Fruit fly (Drosophila melanogaster) whole organism, embryonic: Measurements from ENCODE around the gene Plzf.

Experiments
- Atf6 ChIP-seq: fragments of 200-800 bp; sonication (Bioruptor generic); IDR thresholded peaks from 2 replicates; pipeline ENCODE4 v1.3.6; 2022; ENCODE audit warnings: missing biosample characterization, missing genetic modification characterization
- CG10366 ChIP-seq: fragments of 200-800 bp; sonication (Bioruptor generic); IDR thresholded peaks from 2 replicates; pipeline ENCODE4 v1.3.6; 2022; ENCODE audit warnings: missing biosample characterization, missing genetic modification characterization
- CG10654 ChIP-seq: fragments of 200-800 bp; sonication (Bioruptor generic); optimal IDR thresholded peaks from 2 replicates; lab custom pipeline; 2016; ENCODE audit warnings: missing biosample characterization, missing genetic modification characterization
- CG11247 ChIP-seq: fragments of 200-800 bp; sonication (Bioruptor generic); IDR thresholded peaks from 2 replicates; pipeline ENCODE4 v1.3.6; 2022; ENCODE audit warnings: missing biosample characterization, missing genetic modification characterization
- CG14710 ChIP-seq: fragments of 200-800 bp; sonication (Bioruptor generic); optimal IDR thresholded peaks from 3 replicates; lab custom pipeline; 2019; ENCODE audit warnings: missing biosample characterization, mild to moderate bottlenecking, missing genetic modification characterization, moderate library complexity
- CG1529 ChIP-seq: fragments of 200-800 bp; sonication (Bioruptor generic); optimal IDR thresholded peaks from 3 replicates; lab custom pipeline; 2018; ENCODE audit warnings: missing biosample characterization, missing genetic modification characterization
- CG17186 ChIP-seq: fragments of 200-800 bp; sonication (Bioruptor generic); optimal IDR thresholded peaks from 3 replicates; lab custom pipeline; 2017; ENCODE audit warnings: missing biosample characterization, missing genetic modification reagents, missing genetic modification characterization
- CG31365 ChIP-seq: fragments of 200-800 bp; sonication (Bioruptor generic); optimal IDR thresholded peaks from 2 replicates; lab custom pipeline; 2018; ENCODE audit warnings: missing biosample characterization, mild to moderate bottlenecking, missing genetic modification characterization
- CG34376 ChIP-seq: fragments of 200-800 bp; sonication (Bioruptor generic); optimal IDR thresholded peaks from 2 replicates; lab custom pipeline; 2018; ENCODE audit warnings: missing biosample characterization, mild to moderate bottlenecking, missing genetic modification characterization
- CG4328 ChIP-seq: fragments of 200-800 bp; sonication (Bioruptor generic); optimal IDR thresholded peaks from 3 replicates; lab custom pipeline; 2017; ENCODE audit warnings: missing biosample characterization, missing genetic modification reagents, missing genetic modification characterization
- CG4404 ChIP-seq: fragments of 200-800 bp; sonication (Bioruptor generic); IDR thresholded peaks from 2 replicates; pipeline ENCODE4 v1.3.6; 2022; ENCODE audit warnings: missing biosample characterization, missing genetic modification characterization
- CG4854 ChIP-seq: fragments of 200-800 bp; sonication (Bioruptor generic); optimal IDR thresholded peaks from 2 replicates; lab custom pipeline; 2016; ENCODE audit warnings: missing biosample characterization, missing genetic modification characterization, inconsistent platforms
- CG5180 ChIP-seq: fragments of 200-800 bp; sonication (Bioruptor generic); optimal IDR thresholded peaks from 3 replicates; lab custom pipeline; 2017; ENCODE audit warnings: missing biosample characterization, missing genetic modification characterization, mild to moderate bottlenecking, moderate library complexity, missing genetic modification reagents
- CG5953 ChIP-seq: fragments of 200-800 bp; sonication (Bioruptor generic); IDR thresholded peaks from 2 replicates; pipeline ENCODE4 v1.3.6; 2022; ENCODE audit warnings: missing biosample characterization, missing genetic modification characterization
- CG9437 ChIP-seq: fragments of 200-800 bp; sonication (Bioruptor generic); optimal IDR thresholded peaks from 2 replicates; lab custom pipeline; 2018; ENCODE audit warnings: missing biosample characterization, mild to moderate bottlenecking, missing genetic modification characterization
- CG9932 ChIP-seq: fragments of 200-800 bp; sonication (Bioruptor generic); IDR thresholded peaks from 2 replicates; pipeline ENCODE4 v1.3.6; 2022; ENCODE audit warnings: missing biosample characterization, missing genetic modification characterization
- Deaf1 ChIP-seq: fragments of 200-800 bp; optimal IDR thresholded peaks from 3 replicates; lab custom pipeline; 2019; ENCODE audit warnings: missing biosample characterization, mild to moderate bottlenecking, missing genetic modification characterization, moderate library complexity
- Doc3 ChIP-seq: fragments of 200-800 bp; sonication (Bioruptor generic); IDR thresholded peaks from 3 replicates; pipeline ENCODE4 v1.3.6; 2022; ENCODE audit warnings: missing biosample characterization, missing genetic modification characterization; ENCODE audit not compliant: partially characterized antibody
- Dref ChIP-seq: fragments of 200-800 bp; sonication (Bioruptor generic); IDR thresholded peaks from 2 replicates; pipeline ENCODE4 v1.3.6; 2022; ENCODE audit warnings: missing biosample characterization, missing genetic modification characterization
- Hr51 ChIP-seq, 2 experiments: fragments of 200-800 bp; sonication (Bioruptor generic); optimal IDR thresholded peaks; 2 replicates in 1 of 2; 3 replicates in 1 of 2; lab custom pipeline; 2016 to 2018; ENCODE audit warnings: missing biosample characterization in 2 of 2, missing genetic modification characterization in 2 of 2, mild to moderate bottlenecking in 1 of 2, moderate library complexity in 1 of 2
- Jarid2 ChIP-seq: fragments of 200-800 bp; sonication (Bioruptor generic); optimal IDR thresholded peaks from 3 replicates; lab custom pipeline; 2017; ENCODE audit warnings: mild to moderate bottlenecking, missing biosample characterization, missing genetic modification reagents, missing genetic modification characterization
- Lhr ChIP-seq: fragments of 200-800 bp; sonication (Bioruptor generic); optimal IDR thresholded peaks from 3 replicates; lab custom pipeline; 2017; ENCODE audit warnings: mild to moderate bottlenecking, missing biosample characterization, missing genetic modification reagents, missing genetic modification characterization
- NC2β ChIP-seq: fragments of 200-800 bp; sonication (Bioruptor generic); optimal IDR thresholded peaks from 2 replicates; lab custom pipeline; 2016; ENCODE audit warnings: missing biosample characterization, missing genetic modification characterization
- Pdp1 ChIP-seq, 2 experiments: fragments of 200-800 bp; sonication (Bioruptor generic); optimal IDR thresholded peaks; 3 replicates each; lab custom pipeline; 2016; ENCODE audit warnings: missing biosample characterization in 2 of 2, missing genetic modification characterization in 2 of 2, mild to moderate bottlenecking in 1 of 2, moderate library complexity in 1 of 2
- Sin3A ChIP-seq: fragments of >200 bp; optimal IDR thresholded peaks from 2 replicates; lab custom pipeline; 2018
- Sry-β ChIP-seq: fragments of 200-800 bp; sonication (Bioruptor generic); optimal IDR thresholded peaks from 2 replicates; lab custom pipeline; 2018; ENCODE audit warnings: missing biosample characterization, mild to moderate bottlenecking, missing genetic modification characterization, moderate library complexity
- YL-1 ChIP-seq: fragments of 200-800 bp; sonication (Bioruptor generic); optimal IDR thresholded peaks from 3 replicates; lab custom pipeline; 2017; ENCODE audit warnings: missing biosample characterization, mild to moderate bottlenecking, missing genetic modification characterization
- abd-A ChIP-seq: fragments of 200-800 bp; sonication (Bioruptor generic); optimal IDR thresholded peaks from 3 replicates; lab custom pipeline; 2019; ENCODE audit warnings: missing biosample characterization, mild to moderate bottlenecking, missing genetic modification characterization, moderate library complexity
- ac ChIP-seq: fragments of 200-800 bp; sonication (Bioruptor generic); optimal IDR thresholded peaks from 3 replicates; lab custom pipeline; 2017; ENCODE audit warnings: missing biosample characterization, mild to moderate bottlenecking, missing genetic modification characterization
- amos ChIP-seq: fragments of 200-800 bp; sonication (Bioruptor generic); IDR thresholded peaks from 2 replicates; pipeline ENCODE4 v1.3.6; 2022; ENCODE audit warnings: missing biosample characterization, missing genetic modification characterization; ENCODE audit not compliant: partially characterized antibody
- ase ChIP-seq: fragments of 200-800 bp; sonication (Bioruptor generic); IDR thresholded peaks from 3 replicates; pipeline ENCODE4 v1.3.6; 2022; ENCODE audit warnings: missing biosample characterization, missing genetic modification characterization
- cg ChIP-seq: fragments of 200-800 bp; sonication (Bioruptor generic); optimal IDR thresholded peaks from 3 replicates; lab custom pipeline; 2019; ENCODE audit warnings: missing biosample characterization, mild to moderate bottlenecking, missing genetic modification characterization, moderate library complexity
- chif ChIP-seq, 2 experiments: fragments of 200-800 bp; sonication (Bioruptor generic); optimal IDR thresholded peaks; 3 replicates each; lab custom pipeline; 2016; ENCODE audit warnings: missing biosample characterization in 2 of 2, missing genetic modification characterization in 2 of 2
- croc ChIP-seq: fragments of 200-800 bp; sonication (Bioruptor generic); conservative IDR thresholded peaks from 3 replicates; pipeline ENCODE4 v1.3.6; 2022; ENCODE audit warnings: missing biosample characterization, missing genetic modification characterization
- da ChIP-seq: fragments of 200-800 bp; sonication (Bioruptor generic); optimal IDR thresholded peaks from 2 replicates; lab custom pipeline; 2016; ENCODE audit warnings: missing biosample characterization, missing genetic modification characterization
- disco-r ChIP-seq: fragments of 200-800 bp; sonication (Bioruptor generic); optimal IDR thresholded peaks from 2 replicates; lab custom pipeline; 2016; ENCODE audit warnings: missing biosample characterization, missing genetic modification characterization
- ewg ChIP-seq: fragments of 200-800 bp; sonication (Bioruptor generic); optimal IDR thresholded peaks from 3 replicates; lab custom pipeline; 2017; ENCODE audit warnings: mild to moderate bottlenecking, missing biosample characterization, missing genetic modification reagents, missing genetic modification characterization
- fd3F ChIP-seq: fragments of 200-800 bp; sonication (Bioruptor generic); optimal IDR thresholded peaks from 2 replicates; lab custom pipeline; 2018; ENCODE audit warnings: missing biosample characterization, mild to moderate bottlenecking, missing genetic modification characterization, moderate library complexity
- ftz-f1 ChIP-seq: fragments of 200-800 bp; sonication (Bioruptor generic); optimal IDR thresholded peaks from 2 replicates; lab custom pipeline; 2016; ENCODE audit warnings: missing biosample characterization, missing genetic modification characterization
- gfzf ChIP-seq: fragments of 200-800 bp; sonication (Bioruptor generic); optimal IDR thresholded peaks from 2 replicates; lab custom pipeline; 2016; ENCODE audit warnings: missing biosample characterization, mild to moderate bottlenecking, missing genetic modification characterization, moderate library complexity
- grn ChIP-seq: fragments of 200-800 bp; sonication (Bioruptor generic); optimal IDR thresholded peaks from 3 replicates; lab custom pipeline; 2017; ENCODE audit warnings: missing biosample characterization, missing genetic modification characterization
- gsb ChIP-seq: fragments of 200-800 bp; sonication (Bioruptor generic); IDR thresholded peaks from 2 replicates; pipeline ENCODE4 v1.3.6; 2022; ENCODE audit warnings: missing biosample characterization, missing genetic modification characterization
- jing ChIP-seq: fragments of 200-800 bp; sonication (Bioruptor generic); optimal IDR thresholded peaks from 2 replicates; lab custom pipeline; 2018; ENCODE audit warnings: missing biosample characterization, mild to moderate bottlenecking, missing genetic modification characterization
- jumu ChIP-seq: fragments of 200-800 bp; sonication (Bioruptor generic); optimal IDR thresholded peaks from 3 replicates; lab custom pipeline; 2016; ENCODE audit warnings: missing biosample characterization, missing genetic modification characterization
- nerfin-1 ChIP-seq: fragments of 200-800 bp; sonication (Bioruptor generic); optimal IDR thresholded peaks from 3 replicates; lab custom pipeline; 2019; ENCODE audit warnings: missing biosample characterization, mild to moderate bottlenecking, missing genetic modification characterization, moderate library complexity
- pb ChIP-seq: fragments of 200-800 bp; sonication (Bioruptor generic); optimal IDR thresholded peaks from 3 replicates; lab custom pipeline; 2016; ENCODE audit warnings: missing biosample characterization, missing genetic modification characterization
- pum ChIP-seq: fragments of 200-800 bp; sonication (Bioruptor generic); optimal IDR thresholded peaks from 2 replicates; lab custom pipeline; 2016; ENCODE audit warnings: missing biosample characterization, missing genetic modification characterization
- row ChIP-seq: fragments of 200-800 bp; sonication (Bioruptor generic); IDR thresholded peaks from 3 replicates; pipeline ENCODE4 v1.3.6; 2022; ENCODE audit warnings: missing biosample characterization, missing genetic modification characterization
- run ChIP-seq: fragments of 200-800 bp; sonication (Bioruptor generic); optimal IDR thresholded peaks from 3 replicates; lab custom pipeline; 2018; ENCODE audit warnings: missing biosample characterization, mild to moderate bottlenecking, missing genetic modification characterization
- tll ChIP-seq, 2 experiments: fragments of 200-800 bp in 1 of 2; fragments of >200 bp in 1 of 2; sonication (Bioruptor generic) in 1 of 2; optimal IDR thresholded peaks; 2 replicates each; lab custom pipeline; 2017 to 2019; ENCODE audit warnings: missing biosample characterization in 2 of 2, missing genetic modification characterization in 2 of 2, mild to moderate bottlenecking in 1 of 2, moderate library complexity in 1 of 2
- zfh2 ChIP-seq: fragments of 200-800 bp; sonication (Bioruptor generic); optimal IDR thresholded peaks from 2 replicates; lab custom pipeline; 2016; ENCODE audit warnings: missing biosample characterization, missing genetic modification characterization

The Plzf gene

dm6 chr2L:12093652-12094051 is 44.9 kb upstream of the Plzf start (continued):
- TF ChIP-seq grn (GFP tag; lab: Kevin White, UChicago) (no peak), CG14710 (tag; lab: Kevin White, UChicago) (peak; percentile 100), CG34376 (GFP tag; lab: Kevin White, UChicago) (no peak), Atf6 (GFP tag; lab: Robert Waterston, UW) (no peak), Deaf1 (no peak), CG10654 (GFP tag; lab: Kevin White, UChicago) (no peak), da (GFP tag; lab: Kevin White, UChicago) (no peak), CG5180 (GFP tag; lab: Kevin White, UChicago) (no peak), ase (GFP tag; lab: Robert Waterston, UW) (no peak), CG9932 (GFP tag; lab: Robert Waterston, UW) (no peak), Pdp1 (GFP tag; optimal IDR thresholded peaks at IDR 0.05; lab: Kevin White, UChicago) (peak in 1 of 2 experiments; percentile 89), ftz-f1 (GFP tag; lab: Kevin White, UChicago) (peak; percentile 70), CG17186 (GFP tag; lab: Kevin White, UChicago) (peak; percentile 33), Dref (GFP tag; lab: Robert Waterston, UW) (peak; percentile 43), Sin3A (lab: Kevin White, UChicago) (peak; percentile 24), pum (GFP tag; lab: Kevin White, UChicago) (no peak), Sry-β (GFP tag; lab: Kevin White, UChicago) (no peak), jumu (GFP tag; lab: Kevin White, UChicago) (no peak), pb (GFP tag; lab: Kevin White, UChicago) (no peak), croc (no peak), YL-1 (GFP tag; lab: Kevin White, UChicago) (peak; percentile 72), CG4854 (GFP tag; lab: Kevin White, UChicago) (no peak), ewg (no peak), jing (GFP tag; lab: Kevin White, UChicago) (no peak), disco-r (GFP tag; lab: Kevin White, UChicago) (no peak), nerfin-1 (no peak), CG5953 (GFP tag; lab: Robert Waterston, UW) (no peak), gsb (GFP tag; lab: Robert Waterston, UW) (no peak), CG4328 (GFP tag; lab: Kevin White, UChicago) (no peak), Hr51 (GFP tag; optimal IDR thresholded peaks at IDR 0.05; lab: Kevin White, UChicago) (no peak), Jarid2 (GFP tag; lab: Kevin White, UChicago) (peak; percentile 24), fd3F (GFP tag; lab: Kevin White, UChicago) (no peak), gfzf (GFP tag; lab: Kevin White, UChicago) (peak; percentile 90), row (no peak; the same call in 2 of the 3 replicates), NC2β (GFP tag; lab: Kevin White, UChicago) (no peak), amos (peak; percentile 11; the same call in 1 of the 2 replicates), CG1529 (GFP tag; lab: Kevin White, UChicago) (no peak), CG11247 (GFP tag; lab: Robert Waterston, UW) (no peak), Doc3 (GFP tag; lab: Robert Waterston, UW) (no peak), run (tag; lab: Kevin White, UChicago) (no peak), cg (no peak), ac (GFP tag; lab: Kevin White, UChicago) (no peak), tll (GFP tag; optimal IDR thresholded peaks at IDR 0.05; lab: Kevin White, UChicago) (peak in 1 of 2 experiments; percentile 72), chif (GFP tag; optimal IDR thresholded peaks at IDR 0.05; lab: Kevin White, UChicago) (no peak), abd-A (tag; lab: Kevin White, UChicago) (no peak), CG9437 (no peak), Lhr (GFP tag; lab: Kevin White, UChicago) (peak; percentile 64), CG31365 (tag; lab: Kevin White, UChicago) (no peak), CG10366 (GFP tag; lab: Robert Waterston, UW) (no peak), zfh2 (GFP tag; lab: Kevin White, UChicago) (no peak), CG4404 (GFP tag; lab: Robert Waterston, UW) (no peak)
